Fruit fly (Drosophila melanogaster) S2 (cell line): ENCODE measurements around the gene CG32241.

Source experiments
- CG8478 ChIP-seq: fragments of >200 bp; optimal IDR thresholded peaks from 2 replicates; lab custom pipeline; 2018
- CTCF ChIP-seq, 2 experiments: fragments of >200 bp; optimal IDR thresholded peaks; 2 replicates each; lab custom pipeline; 2018

- no peak for TF ChIP-seq CG8478 (lab: Kevin White, UChicago)
- no peak for TF ChIP-seq CTCF (optimal IDR thresholded peaks at IDR 0.05; lab: Kevin White, UChicago)
Observed at dm6 chr3L:4471449-4471848, 5.0 kb upstream of the CG32241 start, which contains the start of gene CG32248.
